Worm (Caenorhabditis elegans) whole organism, L2 larva: ENCODE data around the gene C09G9.8.

Experiments
- C34F6.9 ChIP-seq: fragments of 150-350 bp; optimal IDR thresholded peaks from 2 replicates; lab custom pipeline; 2014; ENCODE audit warnings: missing biosample characterization, missing genetic modification characterization
- F13H6.1 ChIP-seq: sonication (generic microtip); optimal IDR thresholded peaks from 2 replicates; lab custom pipeline; 2016; ENCODE audit warnings: missing genetic modification characterization, missing compliant biosample characterization
- R02D3.7 ChIP-seq: fragments of 150-350 bp; optimal IDR thresholded peaks from 2 replicates; lab custom pipeline; 2014; ENCODE audit warnings: missing biosample characterization, missing genetic modification characterization
- Y55F3AM.14 ChIP-seq: fragments of 200-800 bp; sonication (Bioruptor generic); optimal IDR thresholded peaks from 2 replicates; lab custom pipeline; 2018; ENCODE audit warnings: mild to moderate bottlenecking, missing genetic modification characterization, missing compliant biosample characterization
- alr-1 ChIP-seq: fragments of 150-350 bp; optimal IDR thresholded peaks from 2 replicates; lab custom pipeline; 2014; ENCODE audit warnings: missing biosample characterization, missing genetic modification characterization
- ama-1 ChIP-seq: fragments of 150-350 bp; optimal IDR thresholded peaks from 2 replicates; lab custom pipeline; 2018; ENCODE audit warnings: inconsistent platforms
- blmp-1 ChIP-seq: sonication (generic microtip); optimal IDR thresholded peaks from 2 replicates; lab custom pipeline; 2017; ENCODE audit warnings: missing genetic modification characterization, mild to moderate bottlenecking, missing compliant biosample characterization, antibody characterized with exemption, moderate library complexity; ENCODE audit not compliant: insufficient read depth
- ceh-16 ChIP-seq: fragments of 150-350 bp; optimal IDR thresholded peaks from 2 replicates; lab custom pipeline; 2014; ENCODE audit warnings: missing biosample characterization, missing genetic modification characterization
- crh-2 ChIP-seq: sonication (generic microtip); optimal IDR thresholded peaks from 2 replicates; lab custom pipeline; 2017; ENCODE audit warnings: missing biosample characterization, missing genetic modification characterization
- dmd-4 ChIP-seq: sonication (generic microtip); optimal IDR thresholded peaks from 2 replicates; lab custom pipeline; 2017; ENCODE audit warnings: missing biosample characterization, missing genetic modification characterization
- egl-27 ChIP-seq: sonication (generic microtip); optimal IDR thresholded peaks from 3 replicates; lab custom pipeline; 2017; ENCODE audit warnings: missing biosample characterization, missing genetic modification reagents, missing genetic modification characterization
- elt-1 ChIP-seq: fragments of 150-350 bp; optimal IDR thresholded peaks from 2 replicates; lab custom pipeline; 2014; ENCODE audit warnings: missing biosample characterization, missing genetic modification characterization
- elt-3 ChIP-seq: sonication (generic microtip); optimal IDR thresholded peaks from 2 replicates; lab custom pipeline; 2017; ENCODE audit warnings: missing biosample characterization, missing genetic modification characterization
- fos-1 ChIP-seq: fragments of 150-350 bp; optimal IDR thresholded peaks from 2 replicates; lab custom pipeline; 2014; ENCODE audit warnings: missing biosample characterization, missing genetic modification characterization
- gmeb-1 ChIP-seq: fragments of 150-350 bp; optimal IDR thresholded peaks from 2 replicates; lab custom pipeline; 2014; ENCODE audit warnings: missing biosample characterization, missing genetic modification characterization
- lin-13 ChIP-seq: fragments of 150-350 bp; optimal IDR thresholded peaks from 2 replicates; lab custom pipeline; 2014; ENCODE audit warnings: missing biosample characterization, missing genetic modification reagents, missing genetic modification characterization
- lin-39 ChIP-seq: fragments of 150-350 bp; optimal IDR thresholded peaks from 2 replicates; lab custom pipeline; 2014; ENCODE audit warnings: missing biosample characterization, missing genetic modification reagents, missing genetic modification characterization
- lsy-2 ChIP-seq, 2 experiments: fragments of 150-350 bp in 1 of 2; sonication (generic microtip) in 1 of 2; optimal IDR thresholded peaks; 2 replicates each; lab custom pipeline; 2014 to 2017; ENCODE audit warnings: missing biosample characterization in 2 of 2, missing genetic modification characterization in 2 of 2
- mab-5 ChIP-seq: fragments of 150-350 bp; optimal IDR thresholded peaks from 2 replicates; lab custom pipeline; 2014; ENCODE audit warnings: missing biosample characterization, missing genetic modification characterization
- mbf-1 ChIP-seq: sonication (generic microtip); optimal IDR thresholded peaks from 2 replicates; lab custom pipeline; 2017; ENCODE audit warnings: missing biosample characterization, missing genetic modification characterization
- mdl-1 ChIP-seq, 2 experiments: fragments of 150-350 bp in 1 of 2; sonication (generic microtip) in 1 of 2; optimal IDR thresholded peaks; 2 replicates each; lab custom pipeline; 2017; ENCODE audit warnings: missing biosample characterization in 2 of 2, missing genetic modification characterization in 2 of 2
- nhr-10 ChIP-seq: sonication (generic microtip); optimal IDR thresholded peaks from 2 replicates; lab custom pipeline; 2017; ENCODE audit warnings: missing biosample characterization, missing genetic modification characterization
- nhr-11 ChIP-seq: fragments of 150-350 bp; optimal IDR thresholded peaks from 2 replicates; lab custom pipeline; 2014; ENCODE audit warnings: missing biosample characterization, missing genetic modification characterization
- nhr-12 ChIP-seq: fragments of 150-350 bp; optimal IDR thresholded peaks from 2 replicates; lab custom pipeline; 2014; ENCODE audit warnings: missing biosample characterization, missing genetic modification characterization
- nhr-129 ChIP-seq: fragments of 150-350 bp; optimal IDR thresholded peaks from 2 replicates; lab custom pipeline; 2014; ENCODE audit warnings: missing biosample characterization, missing genetic modification characterization
- nhr-21 ChIP-seq: fragments of 150-350 bp; optimal IDR thresholded peaks from 2 replicates; lab custom pipeline; 2014; ENCODE audit warnings: missing biosample characterization, missing genetic modification characterization
- nhr-23 ChIP-seq: fragments of 150-350 bp; optimal IDR thresholded peaks from 2 replicates; lab custom pipeline; 2014; ENCODE audit warnings: missing biosample characterization, missing genetic modification reagents, missing genetic modification characterization
- nhr-237 ChIP-seq: fragments of 150-350 bp; optimal IDR thresholded peaks from 2 replicates; lab custom pipeline; 2014; ENCODE audit warnings: missing biosample characterization, missing genetic modification characterization
- nhr-25 ChIP-seq: fragments of 150-350 bp; sonication (generic microtip); optimal IDR thresholded peaks from 3 replicates; lab custom pipeline; 2014; ENCODE audit warnings: missing biosample characterization, missing genetic modification characterization
- peb-1 ChIP-seq: fragments of 150-350 bp; optimal IDR thresholded peaks from 2 replicates; lab custom pipeline; 2014; ENCODE audit warnings: missing biosample characterization, missing genetic modification characterization
- skn-1 ChIP-seq: sonication (generic microtip); optimal IDR thresholded peaks from 2 replicates; lab custom pipeline; 2017; ENCODE audit warnings: missing biosample characterization, missing genetic modification characterization
- sma-3 ChIP-seq: sonication (generic microtip); optimal IDR thresholded peaks from 2 replicates; lab custom pipeline; 2016; ENCODE audit warnings: missing genetic modification reagents, missing genetic modification characterization, missing compliant biosample characterization
- sma-9 ChIP-seq, 2 experiments: fragments of 150-350 bp in 1 of 2; sonication (generic microtip) in 1 of 2; optimal IDR thresholded peaks; 2 replicates each; lab custom pipeline; 2014 to 2016; ENCODE audit warnings: missing genetic modification characterization in 2 of 2, mild to moderate bottlenecking in 1 of 2, missing biosample characterization in 1 of 2, missing compliant biosample characterization in 1 of 2, missing genetic modification reagents in 1 of 2, moderate library complexity in 1 of 2
- snpc-4 ChIP-seq: fragments of 150-350 bp; optimal IDR thresholded peaks from 2 replicates; lab custom pipeline; 2014; ENCODE audit warnings: missing biosample characterization, missing genetic modification characterization
- unc-39 ChIP-seq: fragments of 150-350 bp; optimal IDR thresholded peaks from 2 replicates; lab custom pipeline; 2014; ENCODE audit warnings: missing biosample characterization, missing genetic modification characterization
- unc-55 ChIP-seq: fragments of 150-350 bp; sonication (generic microtip); optimal IDR thresholded peaks from 3 replicates; lab custom pipeline; 2014; ENCODE audit warnings: missing biosample characterization, missing genetic modification reagents, missing genetic modification characterization
- unc-62 ChIP-seq: fragments of 150-350 bp; optimal IDR thresholded peaks from 2 replicates; lab custom pipeline; 2014; ENCODE audit warnings: missing biosample characterization, missing genetic modification reagents, missing genetic modification characterization
- zag-1 ChIP-seq: fragments of 150-350 bp; optimal IDR thresholded peaks from 2 replicates; lab custom pipeline; 2014; ENCODE audit warnings: missing biosample characterization, missing genetic modification characterization
- ztf-1 ChIP-seq: fragments of 200-800 bp; sonication (Bioruptor generic); conservative IDR thresholded peaks from 2 replicates; pipeline ENCODE4 v1.3.6; 2022; ENCODE audit warnings: missing genetic modification characterization, missing compliant biosample characterization
- ztf-4 ChIP-seq: fragments of 150-350 bp; optimal IDR thresholded peaks from 2 replicates; lab custom pipeline; 2014; ENCODE audit warnings: missing biosample characterization, missing genetic modification characterization

Gene C09G9.8

ce11 chrIV:8920284-8920806 is 39.1 kb downstream of the C09G9.8 start (continued):
- TF ChIP-seq mdl-1 (tag; optimal IDR thresholded peaks at IDR 0.05; lab: Kevin White, UChicago), result no peak
- TF ChIP-seq F13H6.1 (tag; lab: Kevin White, UChicago), result peak; percentile 38
- no peak for TF ChIP-seq lin-39 (tag; lab: Kevin White, UChicago)
- TF ChIP-seq unc-62 (GFP tag; lab: Kevin White, UChicago), result no peak
- TF ChIP-seq egl-27, result no peak
- TF ChIP-seq ama-1 (lab: Kevin White, UChicago), result no peak
- TF ChIP-seq nhr-237 (tag; lab: Kevin White, UChicago), result no peak
- no peak for TF ChIP-seq ztf-1
- TF ChIP-seq peb-1 (tag; lab: Kevin White, UChicago), result no peak
- TF ChIP-seq Y55F3AM.14, result no peak
- no peak for TF ChIP-seq ceh-16 (tag; lab: Kevin White, UChicago)
- no peak for TF ChIP-seq unc-39 (tag; lab: Kevin White, UChicago)
- no peak for TF ChIP-seq ztf-4
- TF ChIP-seq alr-1 (tag; lab: Kevin White, UChicago), result no peak
- no peak for TF ChIP-seq skn-1
- no peak for TF ChIP-seq zag-1 (tag; lab: Kevin White, UChicago)
- no peak for TF ChIP-seq elt-1
- no peak for TF ChIP-seq nhr-23 (tag; lab: Kevin White, UChicago)

DNA sequence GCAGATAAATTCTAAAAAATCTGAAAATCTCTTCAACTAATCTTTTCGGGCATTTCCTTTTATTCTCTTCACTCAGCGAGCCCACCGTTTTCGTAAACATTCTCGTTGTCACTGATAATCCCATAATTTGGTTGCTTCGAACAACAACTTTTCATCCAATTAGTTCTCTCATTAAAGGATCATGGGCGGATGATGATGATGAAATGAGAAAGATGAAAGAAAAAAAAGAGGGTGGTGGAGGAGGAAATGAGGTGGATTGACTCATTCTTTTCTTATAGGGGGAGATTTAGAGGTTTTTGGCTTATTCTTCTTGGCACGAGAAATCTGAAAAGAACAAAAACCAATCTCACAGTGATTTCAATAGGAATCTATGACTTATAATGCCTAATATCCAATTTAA is 39.9 kb downstream of the C09G9.8 start:
- TF ChIP-seq sma-9 (GFP tag; optimal IDR thresholded peaks at IDR 0.05; lab: Kevin White, UChicago), result peak; percentile 0
- no peak for TF ChIP-seq sma-9 (tag; optimal IDR thresholded peaks at IDR 0.05; lab: Kevin White, UChicago)
- TF ChIP-seq nhr-21 (tag; lab: Kevin White, UChicago), result no peak
- TF ChIP-seq snpc-4 (tag; lab: Kevin White, UChicago), result no peak
- no peak for TF ChIP-seq mab-5
- peak; percentile 14 for TF ChIP-seq fos-1 (tag; lab: Kevin White, UChicago)
- TF ChIP-seq C34F6.9 (tag; lab: Kevin White, UChicago), result peak; percentile 35

- TF ChIP-seq ztf-1 (no peak), nhr-10 (no peak), unc-62 (GFP tag; lab: Kevin White, UChicago) (no peak), lsy-2 (tag; optimal IDR thresholded peaks at IDR 0.05; lab: Kevin White, UChicago) (peak in 1 of 2 experiments; percentile 0), F13H6.1 (tag; lab: Kevin White, UChicago) (peak; percentile 55), mdl-1 (tag; optimal IDR thresholded peaks at IDR 0.05; lab: Kevin White, UChicago) (no peak), blmp-1 (peak; percentile 43), nhr-25 (tag; lab: Kevin White, UChicago) (peak; percentile 65), sma-3 (GFP tag; lab: Kevin White, UChicago) (peak; percentile 44), nhr-11 (no peak), nhr-12 (tag; lab: Kevin White, UChicago) (no peak), crh-2 (tag; lab: Kevin White, UChicago) (peak; percentile 41), egl-27 (peak; percentile 7), mab-5 (no peak), fos-1 (tag; lab: Kevin White, UChicago) (peak; percentile 56), nhr-129 (tag; lab: Kevin White, UChicago) (peak; percentile 70)
Measured at ce11 chrIV:8921956-8922355, 40.7 kb downstream of the C09G9.8 start, which contains the start of gene D1046.16. TSS of gene D1046.16 (plus strand) at chrIV:8922150.

- no peak for TF ChIP-seq nhr-11
- TF ChIP-seq mbf-1 (tag; lab: Kevin White, UChicago), result no peak
- no peak for TF ChIP-seq lin-13
- no peak for TF ChIP-seq dmd-4 (tag; lab: Kevin White, UChicago)
- TF ChIP-seq elt-3 (tag; lab: Kevin White, UChicago), result no peak
- TF ChIP-seq snpc-4 (tag; lab: Kevin White, UChicago), result no peak
- TF ChIP-seq ztf-4, result no peak
- TF ChIP-seq blmp-1, result no peak
- TF ChIP-seq zag-1 (tag; lab: Kevin White, UChicago), result no peak
- TF ChIP-seq R02D3.7 (tag; lab: Kevin White, UChicago), result no peak
- TF ChIP-seq sma-3 (GFP tag; lab: Kevin White, UChicago), result no peak
- TF ChIP-seq gmeb-1 (tag; lab: Kevin White, UChicago), result no peak
- TF ChIP-seq unc-55 (GFP tag; lab: Kevin White, UChicago), result no peak
Measured at ce11 chrIV:8923381-8923780, 42.1 kb downstream of the C09G9.8 start.
